Worm (Caenorhabditis elegans) whole organism, late embryonic: ENCODE results near the gene srg-66.

Experiments
- C08G9.2 ChIP-seq: sonication (generic microtip); optimal IDR thresholded peaks from 2 replicates; lab custom pipeline; 2016; ENCODE audit warnings: mild to moderate bottlenecking, missing genetic modification characterization, moderate library complexity, missing compliant biosample characterization
- C38D4.7 ChIP-seq: fragments of 200-800 bp; sonication (Bioruptor generic); optimal IDR thresholded peaks from 2 replicates; lab custom pipeline; 2018; ENCODE audit warnings: mild to moderate bottlenecking, missing genetic modification characterization, moderate library complexity, missing compliant biosample characterization
- F13H6.1 ChIP-seq: sonication (generic microtip); optimal IDR thresholded peaks from 2 replicates; lab custom pipeline; 2016; ENCODE audit warnings: missing genetic modification characterization, missing compliant biosample characterization
- K02D7.2 ChIP-seq: sonication (generic microtip); optimal IDR thresholded peaks from 2 replicates; lab custom pipeline; 2017; ENCODE audit warnings: mild to moderate bottlenecking, missing genetic modification characterization, missing compliant biosample characterization
- K09A11.1 ChIP-seq: sonication (generic microtip); optimal IDR thresholded peaks from 2 replicates; lab custom pipeline; 2017; ENCODE audit warnings: antibody characterized with exemption, mild to moderate bottlenecking, missing genetic modification characterization, missing compliant biosample characterization; ENCODE audit not compliant: insufficient read depth
- ceh-22 ChIP-seq: sonication (generic microtip); optimal IDR thresholded peaks from 2 replicates; lab custom pipeline; 2017; ENCODE audit warnings: missing biosample characterization, missing genetic modification characterization
- ceh-31 ChIP-seq: sonication (generic microtip); optimal IDR thresholded peaks from 2 replicates; lab custom pipeline; 2016; ENCODE audit warnings: missing genetic modification characterization, missing compliant biosample characterization
- ceh-34 ChIP-seq: sonication (generic microtip); optimal IDR thresholded peaks from 2 replicates; lab custom pipeline; 2016; ENCODE audit warnings: mild to moderate bottlenecking, missing genetic modification characterization, missing compliant biosample characterization
- ceh-48 ChIP-seq: sonication (generic microtip); optimal IDR thresholded peaks from 2 replicates; lab custom pipeline; 2016; ENCODE audit warnings: missing genetic modification characterization, inconsistent platforms, missing compliant biosample characterization
- che-1 ChIP-seq: sonication (generic microtip); optimal IDR thresholded peaks from 2 replicates; lab custom pipeline; 2016; ENCODE audit warnings: mild to moderate bottlenecking, missing genetic modification characterization, missing compliant biosample characterization
- dve-1 ChIP-seq: sonication (generic microtip); optimal IDR thresholded peaks from 2 replicates; lab custom pipeline; 2017; ENCODE audit warnings: antibody characterized with exemption, mild to moderate bottlenecking, missing genetic modification characterization, missing compliant biosample characterization
- elt-2 ChIP-seq: sonication (generic microtip); optimal IDR thresholded peaks from 2 replicates; lab custom pipeline; 2016; ENCODE audit warnings: missing genetic modification reagents, missing genetic modification characterization, missing compliant biosample characterization
- elt-4 ChIP-seq: sonication (generic microtip); optimal IDR thresholded peaks from 2 replicates; lab custom pipeline; 2016; ENCODE audit warnings: missing genetic modification characterization, missing compliant biosample characterization
- eyg-1 ChIP-seq: sonication (generic microtip); optimal IDR thresholded peaks from 2 replicates; lab custom pipeline; 2016; ENCODE audit warnings: missing genotype, missing genetic modification characterization, missing compliant biosample characterization
- fkh-10 ChIP-seq: fragments of 150-350 bp; optimal IDR thresholded peaks from 2 replicates; lab custom pipeline; 2014; ENCODE audit warnings: missing biosample characterization, missing genetic modification reagents, missing genetic modification characterization
- hlh-6 ChIP-seq: sonication (generic microtip); optimal IDR thresholded peaks from 2 replicates; lab custom pipeline; 2016; ENCODE audit warnings: missing genotype, missing genetic modification characterization, missing compliant biosample characterization
- madf-2 ChIP-seq: sonication (generic microtip); optimal IDR thresholded peaks from 2 replicates; lab custom pipeline; 2017; ENCODE audit warnings: missing genetic modification characterization, missing compliant biosample characterization
- nhr-11 ChIP-seq: fragments of 150-350 bp; optimal IDR thresholded peaks from 2 replicates; lab custom pipeline; 2014; ENCODE audit warnings: missing biosample characterization, missing genetic modification characterization
- npax-4 ChIP-seq: sonication (generic microtip); optimal IDR thresholded peaks from 2 replicates; lab custom pipeline; 2016; ENCODE audit warnings: missing genetic modification characterization, missing compliant biosample characterization
- pat-9 ChIP-seq: fragments of 200-800 bp; sonication (Bioruptor generic); optimal IDR thresholded peaks from 2 replicates; lab custom pipeline; 2018; ENCODE audit warnings: mild to moderate bottlenecking, missing genetic modification characterization, moderate library complexity, missing compliant biosample characterization
- pax-1 ChIP-seq: fragments of 150-350 bp; optimal IDR thresholded peaks from 2 replicates; lab custom pipeline; 2014; ENCODE audit warnings: missing biosample characterization, missing genetic modification characterization
- ref-2 ChIP-seq: sonication (generic microtip); optimal IDR thresholded peaks from 2 replicates; lab custom pipeline; 2016; ENCODE audit warnings: missing genetic modification characterization, missing compliant biosample characterization
- rnt-1 ChIP-seq: sonication (generic microtip); optimal IDR thresholded peaks from 2 replicates; lab custom pipeline; 2016; ENCODE audit warnings: missing genetic modification characterization, missing compliant biosample characterization
- sox-2 ChIP-seq: fragments of 200-800 bp; sonication (Bioruptor generic); IDR thresholded peaks from 2 replicates; pipeline ENCODE4 v1.3.6; 2022; ENCODE audit warnings: missing genetic modification reagents, missing genetic modification characterization, missing compliant biosample characterization
- sox-4 ChIP-seq: sonication (generic microtip); optimal IDR thresholded peaks from 2 replicates; lab custom pipeline; 2017; ENCODE audit warnings: mild to moderate bottlenecking, missing genetic modification characterization, inconsistent platforms, missing compliant biosample characterization
- tbx-2 ChIP-seq: sonication (generic microtip); optimal IDR thresholded peaks from 2 replicates; lab custom pipeline; 2016; ENCODE audit warnings: missing genetic modification characterization, missing compliant biosample characterization
- unc-3 ChIP-seq, 2 experiments: fragments of 200-800 bp in 1 of 2; sonication (Bioruptor generic) in 1 of 2; sonication (generic microtip) in 1 of 2; conservative IDR thresholded peaks in 1 of 2; optimal IDR thresholded peaks in 1 of 2; 2 replicates each; pipeline versions ENCODE4 v1.3.6 to Lab custom; 2016 to 2022; ENCODE audit warnings: missing compliant biosample characterization in 2 of 2, missing genetic modification characterization in 2 of 2, missing genetic modification reagents in 1 of 2
- unc-42 ChIP-seq: sonication (generic microtip); optimal IDR thresholded peaks from 2 replicates; lab custom pipeline; 2016; ENCODE audit warnings: missing genotype, missing genetic modification characterization, missing compliant biosample characterization
- unc-86 ChIP-seq: sonication (generic microtip); optimal IDR thresholded peaks from 2 replicates; lab custom pipeline; 2016; ENCODE audit warnings: missing genetic modification characterization, missing compliant biosample characterization
- zip-5 ChIP-seq: sonication (generic microtip); optimal IDR thresholded peaks from 2 replicates; lab custom pipeline; 2016; ENCODE audit warnings: missing genetic modification characterization, missing compliant biosample characterization
- ztf-16 ChIP-seq: sonication (generic microtip); optimal IDR thresholded peaks from 2 replicates; lab custom pipeline; 2017; ENCODE audit warnings: missing genetic modification characterization, missing compliant biosample characterization

The srg-66 gene

DNA sequence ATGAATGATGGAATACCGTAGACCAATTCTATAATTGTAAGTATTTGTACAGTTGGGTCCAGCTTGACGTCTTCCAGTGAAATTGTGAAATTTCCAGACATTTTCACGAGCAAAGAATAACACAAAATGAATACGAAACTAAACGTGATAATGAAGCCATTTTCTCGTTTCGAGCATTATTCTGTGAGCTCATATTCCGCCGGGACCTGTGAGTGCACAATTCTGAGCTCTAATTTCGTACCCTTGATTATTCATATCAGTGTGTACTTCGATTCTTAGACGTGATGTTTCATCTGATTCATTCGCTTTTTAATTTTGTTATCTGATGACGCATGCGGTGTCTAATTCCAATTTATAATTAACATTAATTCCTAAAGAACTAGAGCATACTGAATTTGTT, at the start of gene srg-66:
TSS of gene srg-66 (minus strand) at position 101 of the 400 bp plus-strand sequence.
- TF ChIP-seq unc-42 (tag; lab: Kevin White, UChicago) (no peak), sox-4 (tag; lab: Kevin White, UChicago) (no peak), K02D7.2 (tag; lab: Kevin White, UChicago) (no peak), ceh-31 (tag; lab: Kevin White, UChicago) (no peak), hlh-6 (tag; lab: Kevin White, UChicago) (no peak)

- TF ChIP-seq ceh-48 (no peak), ceh-34 (no peak), tbx-2 (tag; lab: Kevin White, UChicago) (no peak), che-1 (no peak), C38D4.7 (GFP tag; lab: Kevin White, UChicago) (no peak), elt-4 (tag; lab: Kevin White, UChicago) (no peak), sox-2 (GFP tag; lab: Robert Waterston, UW) (no peak), unc-3 (GFP tag; conservative IDR thresholded peaks at IDR 0.05; lab: Robert Waterston, UW) (no peak), unc-3 (tag; optimal IDR thresholded peaks at IDR 0.05; lab: Kevin White, UChicago) (no peak), ceh-22 (tag; lab: Kevin White, UChicago) (no peak), madf-2 (no peak), F13H6.1 (tag; lab: Kevin White, UChicago) (no peak), npax-4 (tag; lab: Kevin White, UChicago) (no peak), elt-2 (tag; lab: Kevin White, UChicago) (no peak), K02D7.2 (tag; lab: Kevin White, UChicago) (no peak), dve-1 (tag; lab: Kevin White, UChicago) (no peak), rnt-1 (no peak), nhr-11 (tag; lab: Kevin White, UChicago) (no peak)
Observed at ce11 chrV:5527694-5528093, 45.5 kb upstream of the srg-66 start.

ce11 chrV:5525208-5525607, 43.0 kb upstream of the srg-66 start:
- TF ChIP-seq ceh-22 (tag; lab: Kevin White, UChicago) (no peak), npax-4 (tag; lab: Kevin White, UChicago) (no peak), eyg-1 (tag; lab: Kevin White, UChicago) (no peak), che-1 (no peak), zip-5 (tag; lab: Kevin White, UChicago) (no peak), elt-2 (tag; lab: Kevin White, UChicago) (no peak), pax-1 (tag; lab: Kevin White, UChicago) (no peak), ref-2 (tag; lab: Kevin White, UChicago) (no peak), K09A11.1 (tag; lab: Kevin White, UChicago) (no peak)

ce11 chrV:5523260-5523659, 41.0 kb upstream of the srg-66 start:
- TF ChIP-seq rnt-1, result peak; percentile 5
- no peak for TF ChIP-seq C08G9.2 (tag; lab: Kevin White, UChicago)
- TF ChIP-seq hlh-6 (tag; lab: Kevin White, UChicago), result no peak
- TF ChIP-seq madf-2, result no peak

DNA sequence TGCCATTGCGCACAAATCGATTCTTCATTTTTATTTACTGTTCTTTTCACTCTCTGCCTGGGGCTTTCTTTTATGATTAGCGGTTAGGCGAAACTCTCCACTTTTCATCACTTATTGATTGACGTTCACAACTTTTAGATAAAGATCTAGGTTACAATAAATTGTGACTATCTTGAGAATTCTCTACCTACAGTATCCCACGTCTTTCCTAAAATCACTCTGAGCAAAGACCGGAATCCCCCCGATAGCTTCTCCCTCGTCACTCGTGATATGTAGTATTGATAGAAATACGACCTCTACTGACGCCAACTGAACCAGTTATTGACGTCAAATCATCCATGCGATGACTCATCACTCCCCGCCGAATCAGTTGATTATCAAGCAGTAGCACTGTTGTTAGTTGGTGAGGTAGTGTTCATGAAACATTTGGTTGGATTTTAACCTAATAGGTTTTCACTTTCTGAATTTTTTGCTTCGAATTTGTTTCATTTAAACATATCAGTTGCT, 39.6 kb upstream of the srg-66 start, which contains the start of gene hir-1:
TSS of gene hir-1 (plus strand) at position 405 of the 507 bp plus-strand sequence.
- TF ChIP-seq ztf-16 (tag; lab: Kevin White, UChicago) (no peak), sox-4 (tag; lab: Kevin White, UChicago) (no peak), fkh-10 (no peak), eyg-1 (tag; lab: Kevin White, UChicago) (no peak), sox-2 (GFP tag; lab: Robert Waterston, UW) (no peak)

DNA sequence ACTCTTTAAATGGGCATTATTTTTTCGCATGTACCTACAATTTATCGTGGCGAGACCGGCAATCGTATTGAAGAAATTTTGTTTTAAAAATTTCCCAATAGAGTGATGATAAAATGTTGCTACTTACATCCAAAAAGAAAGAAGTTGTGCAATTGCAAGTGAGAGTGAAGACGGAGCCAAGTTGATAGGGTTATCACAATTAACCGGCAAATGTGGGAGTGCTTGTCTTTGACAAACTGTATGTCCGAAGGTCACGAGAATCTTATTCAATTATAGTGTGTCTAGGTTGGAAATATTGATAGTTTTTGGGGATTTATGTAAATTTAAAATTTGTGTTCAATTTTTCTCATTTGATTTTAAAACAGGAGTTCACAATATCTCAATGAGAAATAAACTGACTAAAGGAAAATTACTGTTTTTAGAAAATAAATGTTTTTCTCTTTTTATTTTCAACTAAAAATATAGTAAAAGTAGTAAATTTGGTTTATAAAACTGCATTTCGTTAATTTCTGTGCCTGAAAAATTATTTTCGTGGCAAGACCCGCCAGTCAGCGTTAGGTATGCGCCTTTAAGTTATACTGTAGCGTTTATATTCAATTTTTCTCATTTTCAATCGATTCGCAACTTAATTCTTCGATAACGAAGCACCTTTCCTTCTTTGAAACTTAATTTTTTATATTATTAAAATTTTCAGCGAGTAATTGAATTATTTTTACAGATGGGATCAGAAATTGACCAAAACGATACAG, 31.6 kb upstream of the srg-66 start, which contains the start of the genes hpo-15 and mms-19:
TSS of gene hpo-15 (minus strand) at position 201 of the 749 bp plus-strand sequence.
TSS of gene mms-19 (plus strand) at position 719 of the 749 bp plus-strand sequence.
- no peak for TF ChIP-seq unc-86 (tag; lab: Kevin White, UChicago)
- no peak for TF ChIP-seq unc-42 (tag; lab: Kevin White, UChicago)
- TF ChIP-seq pat-9 (tag; lab: Kevin White, UChicago), result no peak
- TF ChIP-seq eyg-1 (tag; lab: Kevin White, UChicago), result no peak
